Worm (Caenorhabditis elegans): Measurements from ENCODE around the gene F40A3.4.

DNA sequence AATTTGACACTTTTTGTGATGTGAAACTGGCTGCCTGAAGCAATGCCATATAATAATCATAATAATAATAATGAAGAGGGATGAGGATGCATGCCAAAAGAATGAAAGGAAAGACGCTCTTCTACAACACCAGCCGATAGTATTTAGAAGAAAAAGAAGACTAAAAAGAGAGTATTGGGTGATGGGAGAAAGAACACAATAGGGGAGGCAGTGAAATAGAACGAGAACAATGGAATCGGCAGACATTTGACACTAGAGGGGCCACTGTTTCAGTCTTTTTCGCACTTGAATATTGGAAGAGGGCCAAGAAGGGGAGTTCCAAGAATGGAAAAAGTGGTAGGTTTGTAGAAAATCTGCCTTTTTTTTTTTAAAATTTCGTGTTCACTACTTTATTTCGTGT, 28.4 kb upstream of the F40A3.4 start, which contains the start of gene memo-1:
- no peak for TF ChIP-seq mab-5 (tag; optimal IDR thresholded peaks at IDR 0.05)
- no peak for TF ChIP-seq elt-3 (tag; optimal IDR thresholded peaks at IDR 0.05)
